Worm (Caenorhabditis elegans): ENCODE results near the gene wee-1.1.

ce11 chrII:9617039-9617901 is 33.9 kb upstream of the wee-1.1 start, which contains the start of gene hal-3:
- TF ChIP-seq dmd-4 (tag; optimal IDR thresholded peaks at IDR 0.05; ENCODE audit: borderline replicate concordance) (no peak), ceh-30 (tag; optimal IDR thresholded peaks at IDR 0.05) (no peak), F13H6.1 (tag; optimal IDR thresholded peaks at IDR 0.05) (no peak), ceh-19 (GFP tag; optimal IDR thresholded peaks at IDR 0.05) (no peak), npax-4 (tag; optimal IDR thresholded peaks at IDR 0.05) (no peak), madf-2 (tag; optimal IDR thresholded peaks at IDR 0.05) (no peak)
